Worm (Caenorhabditis elegans) whole organism, L1 larva: ENCODE measurements around the gene aqp-3.

ENCODE experiments used
- F16B12.6 ChIP-seq: fragments of 150-350 bp; optimal IDR thresholded peaks from 2 replicates; lab custom pipeline; 2014; ENCODE audit warnings: missing biosample characterization, missing genetic modification characterization
- ceh-90 ChIP-seq: sonication (generic microtip); optimal IDR thresholded peaks from 2 replicates; lab custom pipeline; 2016; ENCODE audit warnings: missing genetic modification characterization, missing compliant biosample characterization
- dpl-1 ChIP-seq, 3 experiments: fragments of 150-350 bp in 2 of 3; sonication (generic microtip) in 1 of 3; optimal IDR thresholded peaks; 2 replicates each; lab custom pipeline; 2014 to 2017; ENCODE audit warnings: missing biosample characterization in 3 of 3, missing genetic modification characterization in 3 of 3, missing genetic modification reagents in 3 of 3
- nhr-11 ChIP-seq: fragments of 150-350 bp; optimal IDR thresholded peaks from 2 replicates; lab custom pipeline; 2014; ENCODE audit warnings: missing biosample characterization, missing genetic modification characterization

ce11 chrIV:11008996-11009395 lies 42.7 kb upstream of the aqp-3 start, which contains the start of gene F13H10.6:
- TF ChIP-seq nhr-11 (tag; lab: Kevin White, UChicago): no peak
- TF ChIP-seq ceh-90 (tag; lab: Kevin White, UChicago): no peak
- no peak for TF ChIP-seq dpl-1 (GFP tag; optimal IDR thresholded peaks at IDR 0.05; lab: Kevin White, UChicago)
- TF ChIP-seq F16B12.6 (tag; lab: Kevin White, UChicago): no peak
